Worm (Caenorhabditis elegans) whole organism, L4/young adult: ENCODE results near the gene nas-31.

Source experiments
- W03F9.2 ChIP-seq: fragments of 150-350 bp; optimal IDR thresholded peaks from 2 replicates; lab custom pipeline; 2014; ENCODE audit warnings: missing biosample characterization, missing genetic modification characterization
- dao-5 ChIP-seq: sonication (generic microtip); optimal IDR thresholded peaks from 2 replicates; lab custom pipeline; 2016; ENCODE audit warnings: missing genotype, missing genetic modification characterization, moderate library complexity, missing compliant biosample characterization
- him-1 ChIP-seq: sonication (generic microtip); optimal IDR thresholded peaks from 2 replicates; lab custom pipeline; 2016; ENCODE audit warnings: missing genotype, missing genetic modification reagents, missing genetic modification characterization, missing compliant biosample characterization

- TF ChIP-seq him-1 (tag; lab: Kevin White, UChicago) (no peak), dao-5 (tag; lab: Kevin White, UChicago) (no peak), W03F9.2 (tag; lab: Kevin White, UChicago) (no peak)
These were observed 19.0 kb downstream of the nas-31 start, which contains the start of gene F32D8.8 for ce11 chrV:10902682-10903081.
